Worm (Caenorhabditis elegans) whole organism, L4/young adult: Measurements from ENCODE around the gene rnh-1.1.

Experiments
- W03F9.2 ChIP-seq: fragments of 150-350 bp; optimal IDR thresholded peaks from 2 replicates; lab custom pipeline; 2014; ENCODE audit warnings: missing biosample characterization, missing genetic modification characterization
- dao-5 ChIP-seq: sonication (generic microtip); optimal IDR thresholded peaks from 2 replicates; lab custom pipeline; 2016; ENCODE audit warnings: missing genotype, missing genetic modification characterization, moderate library complexity, missing compliant biosample characterization
- him-1 ChIP-seq: sonication (generic microtip); optimal IDR thresholded peaks from 2 replicates; lab custom pipeline; 2016; ENCODE audit warnings: missing genotype, missing genetic modification reagents, missing genetic modification characterization, missing compliant biosample characterization

ce11 chrII:7525458-7525857, at the start of gene rnh-1.1, which contains the start of gene ZK1290.7:
- TF ChIP-seq him-1 (no peak), W03F9.2 (tag; lab: Kevin White, UChicago) (no peak), dao-5 (no peak)
